Worm (Caenorhabditis elegans) whole organism, mixed stage, embryonic: ENCODE measurements around the gene ZK1248.11.
A peak's percentile ranks its signal among the peaks of the same experiment; 100 is the strongest.

Experiments
- M03D4.4 ChIP-seq: sonication (generic microtip); optimal IDR thresholded peaks from 2 replicates; lab custom pipeline; 2017; ENCODE audit warnings: mild to moderate bottlenecking, missing genetic modification characterization, missing compliant biosample characterization
- bed-3 ChIP-seq: fragments of 200-800 bp; sonication (Bioruptor generic); optimal IDR thresholded peaks from 3 replicates; lab custom pipeline; 2018; ENCODE audit warnings: mild to moderate bottlenecking, missing genetic modification characterization, moderate library complexity, missing compliant biosample characterization
- blmp-1 ChIP-seq: fragments of 150-350 bp; optimal IDR thresholded peaks from 2 replicates; lab custom pipeline; 2014; ENCODE audit warnings: missing biosample characterization, missing genetic modification characterization
- ceh-39 ChIP-seq: fragments of 150-350 bp; optimal IDR thresholded peaks from 2 replicates; lab custom pipeline; 2014; ENCODE audit warnings: missing biosample characterization, missing genetic modification characterization
- ceh-43 ChIP-seq: fragments of 200-800 bp; sonication (Bioruptor generic); optimal IDR thresholded peaks from 2 replicates; lab custom pipeline; 2018; ENCODE audit warnings: mild to moderate bottlenecking, missing genetic modification characterization, moderate library complexity, missing compliant biosample characterization
- ceh-83 ChIP-seq: fragments of 200-800 bp; sonication (Bioruptor generic); optimal IDR thresholded peaks from 2 replicates; lab custom pipeline; 2018; ENCODE audit warnings: mild to moderate bottlenecking, missing genetic modification characterization, missing compliant biosample characterization
- ces-1 ChIP-seq: fragments of 150-350 bp; optimal IDR thresholded peaks from 2 replicates; lab custom pipeline; 2014; ENCODE audit warnings: missing biosample characterization, missing genetic modification reagents, missing genetic modification characterization
- cnd-1 ChIP-seq: fragments of 200-800 bp; sonication (Bioruptor generic); optimal IDR thresholded peaks from 2 replicates; lab custom pipeline; 2018; ENCODE audit warnings: mild to moderate bottlenecking, missing genetic modification characterization, missing compliant biosample characterization
- drap-1 ChIP-seq: fragments of 200-800 bp; sonication (Bioruptor generic); optimal IDR thresholded peaks from 3 replicates; lab custom pipeline; 2018; ENCODE audit warnings: mild to moderate bottlenecking, missing genetic modification characterization, missing compliant biosample characterization
- elt-1 ChIP-seq: sonication (generic microtip); optimal IDR thresholded peaks from 2 replicates; lab custom pipeline; 2017; ENCODE audit warnings: missing genetic modification characterization, mild to moderate bottlenecking, missing compliant biosample characterization, antibody characterized with exemption, moderate library complexity, borderline replicate concordance; ENCODE audit not compliant: insufficient read depth
- elt-3 ChIP-seq: fragments of 150-350 bp; optimal IDR thresholded peaks from 2 replicates; lab custom pipeline; 2014; ENCODE audit warnings: missing biosample characterization, missing genetic modification characterization
- flh-1 ChIP-seq: fragments of 200-800 bp; sonication (Bioruptor generic); optimal IDR thresholded peaks from 2 replicates; lab custom pipeline; 2018; ENCODE audit warnings: mild to moderate bottlenecking, missing genetic modification characterization, moderate library complexity, missing compliant biosample characterization
- ham-2 ChIP-seq: fragments of 200-800 bp; sonication (Bioruptor generic); optimal IDR thresholded peaks from 2 replicates; lab custom pipeline; 2018; ENCODE audit warnings: mild to moderate bottlenecking, missing genetic modification characterization, missing compliant biosample characterization
- hlh-1 ChIP-seq: fragments of 150-350 bp; optimal IDR thresholded peaks from 2 replicates; lab custom pipeline; 2014; ENCODE audit warnings: missing biosample characterization, missing genetic modification reagents, missing genetic modification characterization
- lin-13 ChIP-seq: fragments of 150-350 bp; optimal IDR thresholded peaks from 2 replicates; lab custom pipeline; 2014; ENCODE audit warnings: missing biosample characterization, missing genetic modification characterization
- lin-32 ChIP-seq: fragments of 200-800 bp; sonication (Bioruptor generic); optimal IDR thresholded peaks from 2 replicates; lab custom pipeline; 2018; ENCODE audit warnings: mild to moderate bottlenecking, missing genetic modification characterization, missing compliant biosample characterization
- lsy-2 ChIP-seq: fragments of 150-350 bp; optimal IDR thresholded peaks from 2 replicates; lab custom pipeline; 2014; ENCODE audit warnings: missing biosample characterization, missing genetic modification characterization
- mab-5 ChIP-seq: fragments of 150-350 bp; optimal IDR thresholded peaks from 2 replicates; lab custom pipeline; 2014; ENCODE audit warnings: missing biosample characterization, missing genetic modification characterization
- mep-1 ChIP-seq: fragments of 150-350 bp; optimal IDR thresholded peaks from 2 replicates; lab custom pipeline; 2017; ENCODE audit warnings: missing biosample characterization, missing genetic modification reagents, missing genetic modification characterization, inconsistent platforms
- nhr-12 ChIP-seq: fragments of 150-350 bp; optimal IDR thresholded peaks from 2 replicates; lab custom pipeline; 2014; ENCODE audit warnings: missing biosample characterization, missing genetic modification characterization
- nhr-2 ChIP-seq: fragments of 150-350 bp; optimal IDR thresholded peaks from 2 replicates; lab custom pipeline; 2014; ENCODE audit warnings: missing biosample characterization, missing genetic modification characterization
- nhr-237 ChIP-seq: fragments of 150-350 bp; optimal IDR thresholded peaks from 2 replicates; lab custom pipeline; 2014; ENCODE audit warnings: missing biosample characterization, missing genetic modification characterization
- nhr-28 ChIP-seq: fragments of 150-350 bp; optimal IDR thresholded peaks from 2 replicates; lab custom pipeline; 2014; ENCODE audit warnings: missing biosample characterization, missing genetic modification characterization
- nhr-76 ChIP-seq: sonication (generic microtip); optimal IDR thresholded peaks from 2 replicates; lab custom pipeline; 2017; ENCODE audit warnings: missing biosample characterization, missing genetic modification characterization
- pha-4 ChIP-seq: fragments of 150-350 bp; optimal IDR thresholded peaks from 2 replicates; lab custom pipeline; 2018; ENCODE audit warnings: missing biosample characterization, missing genetic modification reagents, missing genetic modification characterization
- sem-2 ChIP-seq: fragments of 200-800 bp; sonication (Bioruptor generic); optimal IDR thresholded peaks from 2 replicates; lab custom pipeline; 2018; ENCODE audit warnings: mild to moderate bottlenecking, missing genetic modification characterization, missing compliant biosample characterization
- sptf-1 ChIP-seq: sonication (generic microtip); optimal IDR thresholded peaks from 2 replicates; lab custom pipeline; 2017; ENCODE audit warnings: mild to moderate bottlenecking, missing genetic modification characterization, moderate library complexity, missing compliant biosample characterization
- tbx-8 ChIP-seq: fragments of 200-800 bp; sonication (Bioruptor generic); optimal IDR thresholded peaks from 2 replicates; lab custom pipeline; 2018; ENCODE audit warnings: mild to moderate bottlenecking, missing genetic modification characterization, moderate library complexity, missing compliant biosample characterization
- unc-120 ChIP-seq: sonication (generic microtip); optimal IDR thresholded peaks from 2 replicates; lab custom pipeline; 2017; ENCODE audit warnings: missing genetic modification characterization, missing compliant biosample characterization; ENCODE audit not compliant: poor library complexity, severe bottlenecking
- unc-39 ChIP-seq: fragments of 150-350 bp; optimal IDR thresholded peaks from 2 replicates; lab custom pipeline; 2014; ENCODE audit warnings: missing biosample characterization, missing genetic modification characterization
- unc-62 ChIP-seq: fragments of 150-350 bp; optimal IDR thresholded peaks from 2 replicates; lab custom pipeline; 2014; ENCODE audit warnings: missing biosample characterization, missing genetic modification reagents, missing genetic modification characterization
- ztf-11 ChIP-seq: fragments of 150-350 bp; optimal IDR thresholded peaks from 2 replicates; lab custom pipeline; 2014; ENCODE audit warnings: missing biosample characterization, missing genetic modification characterization

The ZK1248.11 gene

ce11 chrII:5844694-5845129 is 16.3 kb upstream of the ZK1248.11 start (continued):
- TF ChIP-seq lin-32 (GFP tag; lab: Kevin White, UChicago) (peak; percentile 64), ceh-83 (GFP tag; lab: Kevin White, UChicago) (peak; percentile 89), nhr-12 (tag; lab: Kevin White, UChicago) (peak; percentile 9), pha-4 (tag; lab: Kevin White, UChicago) (peak; percentile 97), tbx-8 (peak; percentile 87), lin-13 (tag; lab: Kevin White, UChicago) (peak; percentile 86)

ce11 chrII:5841866-5842265 is 13.5 kb upstream of the ZK1248.11 start, which contains the start of gene nep-25:
TSS of gene nep-25 (plus strand) at chrII:5842240.
- TF ChIP-seq ztf-11 (tag; lab: Kevin White, UChicago) = no peak
- TF ChIP-seq tbx-8 = no peak
- TF ChIP-seq bed-3 (GFP tag; lab: Kevin White, UChicago) = no peak
- TF ChIP-seq ces-1 (GFP tag; lab: Kevin White, UChicago) = no peak
- TF ChIP-seq flh-1 (GFP tag; lab: Kevin White, UChicago) = no peak
- no peak for TF ChIP-seq unc-120 (tag; lab: Kevin White, UChicago)
- no peak for TF ChIP-seq drap-1
- no peak for TF ChIP-seq elt-3

ce11 chrII:5841053-5841547 is 12.7 kb upstream of the ZK1248.11 start, which contains the start of gene lec-5:
TSS of gene lec-5 (minus strand) at chrII:5841103.
- TF ChIP-seq unc-120 (tag; lab: Kevin White, UChicago) (peak; percentile 75), sem-2 (GFP tag; lab: Kevin White, UChicago) (no peak), blmp-1 (no peak), hlh-1 (tag; lab: Kevin White, UChicago) (peak; percentile 55), lin-32 (GFP tag; lab: Kevin White, UChicago) (no peak), ceh-39 (tag; lab: Kevin White, UChicago) (no peak), mab-5 (tag; lab: Kevin White, UChicago) (peak; percentile 58), drap-1 (no peak), nhr-2 (tag; lab: Kevin White, UChicago) (no peak), nhr-28 (tag; lab: Kevin White, UChicago) (no peak), mep-1 (no peak), unc-62 (GFP tag; lab: Kevin White, UChicago) (peak; percentile 76), lin-13 (tag; lab: Kevin White, UChicago) (no peak), sptf-1 (tag; lab: Kevin White, UChicago) (no peak), tbx-8 (no peak)
- TF ChIP-seq, all 35 proteins: peak for 4

- no peak for TF ChIP-seq sptf-1 (tag; lab: Kevin White, UChicago)
- TF ChIP-seq ces-1 (GFP tag; lab: Kevin White, UChicago) = peak; percentile 41
- TF ChIP-seq ham-2 = no peak
- no peak for TF ChIP-seq ceh-83 (GFP tag; lab: Kevin White, UChicago)
- no peak for TF ChIP-seq bed-3 (GFP tag; lab: Kevin White, UChicago)
- TF ChIP-seq ceh-39 (tag; lab: Kevin White, UChicago) = no peak
- no peak for TF ChIP-seq elt-1 (tag; lab: Kevin White, UChicago)
- peak; percentile 16 for TF ChIP-seq hlh-1 (tag; lab: Kevin White, UChicago)
- TF ChIP-seq flh-1 (GFP tag; lab: Kevin White, UChicago) = no peak
- TF ChIP-seq nhr-237 (tag; lab: Kevin White, UChicago) = peak; percentile 7
Measured at ce11 chrII:5839227-5839626, 10.8 kb upstream of the ZK1248.11 start, which contains the start of gene ZK1248.19. TSS of gene ZK1248.19 (minus strand) at chrII:5839414.

- TF ChIP-seq drap-1 (no peak), cnd-1 (tag; lab: Kevin White, UChicago) (no peak), bed-3 (GFP tag; lab: Kevin White, UChicago) (no peak), ceh-83 (GFP tag; lab: Kevin White, UChicago) (no peak), flh-1 (GFP tag; lab: Kevin White, UChicago) (no peak)
Measured at ce11 chrII:5838453-5838852, 10.1 kb upstream of the ZK1248.11 start, which contains the start of gene ZK1248.15. TSS of gene ZK1248.15 (minus strand) at chrII:5838553.

- TF ChIP-seq sem-2 (GFP tag; lab: Kevin White, UChicago) (no peak), nhr-76 (tag; lab: Kevin White, UChicago) (no peak), unc-39 (tag; lab: Kevin White, UChicago) (no peak), ceh-83 (GFP tag; lab: Kevin White, UChicago) (peak; percentile 59), hlh-1 (tag; lab: Kevin White, UChicago) (no peak), ceh-39 (tag; lab: Kevin White, UChicago) (peak; percentile 20), unc-120 (tag; lab: Kevin White, UChicago) (peak; percentile 34), elt-1 (tag; lab: Kevin White, UChicago) (no peak), elt-3 (no peak), cnd-1 (tag; lab: Kevin White, UChicago) (peak; percentile 32), lin-13 (tag; lab: Kevin White, UChicago) (no peak), ham-2 (no peak), nhr-2 (tag; lab: Kevin White, UChicago) (no peak), unc-62 (GFP tag; lab: Kevin White, UChicago) (no peak), ceh-43 (GFP tag; lab: Kevin White, UChicago) (no peak), pha-4 (tag; lab: Kevin White, UChicago) (no peak), sptf-1 (tag; lab: Kevin White, UChicago) (no peak), mab-5 (tag; lab: Kevin White, UChicago) (no peak), ces-1 (GFP tag; lab: Kevin White, UChicago) (peak; percentile 82), drap-1 (no peak), nhr-237 (tag; lab: Kevin White, UChicago) (peak; percentile 38), M03D4.4 (no peak), mep-1 (no peak), nhr-28 (tag; lab: Kevin White, UChicago) (no peak), blmp-1 (no peak), bed-3 (GFP tag; lab: Kevin White, UChicago) (peak; percentile 19), lsy-2 (tag; lab: Kevin White, UChicago) (peak; percentile 32), nhr-12 (tag; lab: Kevin White, UChicago) (no peak)
Measured at ce11 chrII:5836153-5836719, 7.8 kb upstream of the ZK1248.11 start, which contains the start of gene fzo-1. TSS of gene fzo-1 (minus strand) at chrII:5836203.
